Fruit fly (Drosophila melanogaster) whole organism, embryonic: Measurements from ENCODE around the gene CG46464.

Experiments
- Bteb2 ChIP-seq: fragments of 200-800 bp; sonication (Bioruptor generic); optimal IDR thresholded peaks from 2 replicates; lab custom pipeline; 2016; ENCODE audit warnings: missing biosample characterization, missing genetic modification characterization
- CG1832 ChIP-seq: fragments of 200-800 bp; sonication (Bioruptor generic); optimal IDR thresholded peaks from 2 replicates; lab custom pipeline; 2017; ENCODE audit warnings: missing biosample characterization, mild to moderate bottlenecking, missing genetic modification characterization, inconsistent platforms
- dm ChIP-seq: fragments of 200-800 bp; sonication (Bioruptor generic); optimal IDR thresholded peaks from 3 replicates; lab custom pipeline; 2016; ENCODE audit warnings: missing biosample characterization, missing genetic modification characterization
- en ChIP-seq: fragments of 200-800 bp; sonication (Bioruptor generic); optimal IDR thresholded peaks from 2 replicates; lab custom pipeline; 2016; ENCODE audit warnings: missing biosample characterization, missing genetic modification characterization
- jumu ChIP-seq: fragments of 200-800 bp; sonication (Bioruptor generic); optimal IDR thresholded peaks from 3 replicates; lab custom pipeline; 2016; ENCODE audit warnings: missing biosample characterization, missing genetic modification characterization

- TF ChIP-seq dm (no peak), jumu (GFP tag; lab: Kevin White, UChicago) (no peak), CG1832 (GFP tag; lab: Kevin White, UChicago) (no peak), en (GFP tag; lab: Kevin White, UChicago) (no peak), Bteb2 (GFP tag; lab: Kevin White, UChicago) (no peak)
Observed at dm6 chrX:17488422-17488821, 44.6 kb upstream of the CG46464 start.
